Fruit fly (Drosophila melanogaster) whole organism, embryonic: ENCODE results near the gene CG18473.

Experiments
- ATbp ChIP-seq: fragments of 200-800 bp; sonication (Bioruptor generic); optimal IDR thresholded peaks from 2 replicates; lab custom pipeline; 2017; ENCODE audit warnings: missing biosample characterization, mild to moderate bottlenecking, missing genetic modification characterization, missing genetic modification reagents
- Blimp-1 ChIP-seq: fragments of 200-800 bp; sonication (Bioruptor generic); optimal IDR thresholded peaks from 3 replicates; lab custom pipeline; 2018; ENCODE audit warnings: missing biosample characterization, missing genetic modification characterization, mild to moderate bottlenecking, moderate library complexity, missing genetic modification reagents
- CG10209 ChIP-seq: fragments of 200-800 bp; sonication (Bioruptor generic); optimal IDR thresholded peaks from 3 replicates; lab custom pipeline; 2017; ENCODE audit warnings: missing biosample characterization, mild to moderate bottlenecking, missing genetic modification characterization, missing genetic modification reagents
- CG12744 ChIP-seq: fragments of 200-800 bp; sonication (Bioruptor generic); optimal IDR thresholded peaks from 2 replicates; lab custom pipeline; 2016; ENCODE audit warnings: missing biosample characterization, missing genetic modification characterization
- CG12942 ChIP-seq: fragments of 200-800 bp; sonication (Bioruptor generic); optimal IDR thresholded peaks from 3 replicates; lab custom pipeline; 2016; ENCODE audit warnings: missing biosample characterization, missing genetic modification characterization
- CG14667 ChIP-seq: fragments of 200-800 bp; sonication (Bioruptor generic); IDR thresholded peaks from 2 replicates; pipeline ENCODE4 v1.3.6; 2022; ENCODE audit warnings: missing biosample characterization, missing genetic modification characterization
- CG15269 ChIP-seq: fragments of 200-800 bp; sonication (Bioruptor generic); optimal IDR thresholded peaks from 2 replicates; lab custom pipeline; 2018; ENCODE audit warnings: missing biosample characterization, mild to moderate bottlenecking, missing genetic modification characterization, moderate library complexity
- CG1529 ChIP-seq: fragments of 200-800 bp; sonication (Bioruptor generic); optimal IDR thresholded peaks from 3 replicates; lab custom pipeline; 2018; ENCODE audit warnings: missing biosample characterization, missing genetic modification characterization
- CG1602 ChIP-seq: fragments of 200-800 bp; sonication (Bioruptor generic); optimal IDR thresholded peaks from 3 replicates; lab custom pipeline; 2016; ENCODE audit warnings: missing biosample characterization, missing genetic modification characterization
- CG16779 ChIP-seq: fragments of 200-800 bp; sonication (Bioruptor generic); IDR thresholded peaks from 2 replicates; pipeline ENCODE4 v1.3.6; 2022; ENCODE audit warnings: missing biosample characterization, missing genetic modification characterization
- CG16863 ChIP-seq: fragments of 200-800 bp; sonication (Bioruptor generic); optimal IDR thresholded peaks from 3 replicates; lab custom pipeline; 2016; ENCODE audit warnings: missing biosample characterization, missing genetic modification characterization
- CG17612 ChIP-seq: fragments of 200-800 bp; sonication (Bioruptor generic); IDR thresholded peaks from 2 replicates; pipeline ENCODE4 v1.3.6; 2022; ENCODE audit warnings: missing biosample characterization, missing genetic modification characterization
- CG17912 ChIP-seq: fragments of 200-800 bp; sonication (Bioruptor generic); optimal IDR thresholded peaks from 2 replicates; lab custom pipeline; 2018; ENCODE audit warnings: missing biosample characterization, mild to moderate bottlenecking, missing genetic modification characterization
- CG1792 ChIP-seq: fragments of 200-800 bp; sonication (Bioruptor generic); optimal IDR thresholded peaks from 2 replicates; lab custom pipeline; 2016; ENCODE audit warnings: missing biosample characterization, missing genetic modification characterization
- CG18619 ChIP-seq: fragments of 200-800 bp; sonication (Bioruptor generic); optimal IDR thresholded peaks from 3 replicates; lab custom pipeline; 2017; ENCODE audit warnings: missing biosample characterization, mild to moderate bottlenecking, missing genetic modification characterization
- CG18764 ChIP-seq: fragments of 200-800 bp; sonication (Bioruptor generic); optimal IDR thresholded peaks from 3 replicates; lab custom pipeline; 2016; ENCODE audit warnings: missing biosample characterization, missing genetic modification characterization
- CG30020 ChIP-seq: fragments of 200-800 bp; optimal IDR thresholded peaks from 2 replicates; lab custom pipeline; 2019; ENCODE audit warnings: missing biosample characterization, mild to moderate bottlenecking, missing genetic modification characterization, moderate library complexity
- CG34422 ChIP-seq: fragments of 200-800 bp; sonication (Bioruptor generic); IDR thresholded peaks from 3 replicates; pipeline ENCODE4 v1.3.6; 2022; ENCODE audit warnings: missing biosample characterization, missing genetic modification characterization
- CG43689 ChIP-seq: fragments of 200-800 bp; sonication (Bioruptor generic); IDR thresholded peaks from 2 replicates; pipeline ENCODE4 v1.3.6; 2022; ENCODE audit warnings: missing biosample characterization, missing genetic modification characterization
- CG4707 ChIP-seq: fragments of 200-800 bp; sonication (Bioruptor generic); optimal IDR thresholded peaks from 2 replicates; lab custom pipeline; 2018; ENCODE audit warnings: missing biosample characterization, mild to moderate bottlenecking, missing genetic modification characterization, moderate library complexity
- CG5245 ChIP-seq: fragments of 200-800 bp; sonication (Bioruptor generic); optimal IDR thresholded peaks from 3 replicates; lab custom pipeline; 2016; ENCODE audit warnings: missing biosample characterization, missing genetic modification characterization
- CG8388 ChIP-seq: fragments of 200-800 bp; sonication (Bioruptor generic); optimal IDR thresholded peaks from 2 replicates; lab custom pipeline; 2019; ENCODE audit warnings: missing biosample characterization, mild to moderate bottlenecking, missing genetic modification characterization, moderate library complexity
- Doc2 ChIP-seq: fragments of 200-800 bp; sonication (Bioruptor generic); IDR thresholded peaks from 2 replicates; pipeline ENCODE4 v1.3.6; 2022; ENCODE audit warnings: missing biosample characterization, missing genetic modification characterization
- Ets97D ChIP-seq: fragments of 200-800 bp; sonication (Bioruptor generic); optimal IDR thresholded peaks from 3 replicates; lab custom pipeline; 2016; ENCODE audit warnings: missing biosample characterization, missing genetic modification characterization
- Fer2 ChIP-seq: fragments of 200-800 bp; sonication (Bioruptor generic); optimal IDR thresholded peaks from 2 replicates; lab custom pipeline; 2018; ENCODE audit warnings: missing biosample characterization, mild to moderate bottlenecking, missing genetic modification characterization, moderate library complexity
- Jarid2 ChIP-seq: fragments of 200-800 bp; sonication (Bioruptor generic); optimal IDR thresholded peaks from 3 replicates; lab custom pipeline; 2017; ENCODE audit warnings: mild to moderate bottlenecking, missing biosample characterization, missing genetic modification reagents, missing genetic modification characterization
- MBD-R2 ChIP-seq: fragments of 200-800 bp; sonication (Bioruptor generic); IDR thresholded peaks from 2 replicates; pipeline ENCODE4 v1.3.6; 2022; ENCODE audit warnings: missing biosample characterization, missing genetic modification characterization
- MTF-1 ChIP-seq: fragments of 200-800 bp; sonication (Bioruptor generic); optimal IDR thresholded peaks from 2 replicates; lab custom pipeline; 2018; ENCODE audit warnings: missing biosample characterization, mild to moderate bottlenecking, missing genetic modification characterization, borderline replicate concordance
- NFAT ChIP-seq: fragments of 200-800 bp; sonication (Bioruptor generic); IDR thresholded peaks from 2 replicates; pipeline ENCODE4 v1.3.6; 2022; ENCODE audit warnings: missing biosample characterization, missing genetic modification characterization
- Ptx1 ChIP-seq: fragments of 200-800 bp; sonication (Bioruptor generic); IDR thresholded peaks from 2 replicates; pipeline ENCODE4 v1.3.6; 2022; ENCODE audit warnings: missing biosample characterization, missing genetic modification characterization
- Side ChIP-seq: fragments of 200-800 bp; sonication (Bioruptor generic); optimal IDR thresholded peaks from 2 replicates; lab custom pipeline; 2016; ENCODE audit warnings: missing biosample characterization, missing genetic modification characterization
- Sox102F ChIP-seq: fragments of 200-800 bp; sonication (Bioruptor generic); optimal IDR thresholded peaks from 2 replicates; lab custom pipeline; 2018; ENCODE audit warnings: missing biosample characterization, mild to moderate bottlenecking, missing genetic modification characterization, moderate library complexity
- ab ChIP-seq: fragments of 200-800 bp; sonication (Bioruptor generic); optimal IDR thresholded peaks from 2 replicates; lab custom pipeline; 2016; ENCODE audit warnings: missing biosample characterization, missing genetic modification characterization
- ac ChIP-seq: fragments of 200-800 bp; sonication (Bioruptor generic); optimal IDR thresholded peaks from 3 replicates; lab custom pipeline; 2017; ENCODE audit warnings: missing biosample characterization, mild to moderate bottlenecking, missing genetic modification characterization
- ase ChIP-seq: fragments of 200-800 bp; sonication (Bioruptor generic); IDR thresholded peaks from 3 replicates; pipeline ENCODE4 v1.3.6; 2022; ENCODE audit warnings: missing biosample characterization, missing genetic modification characterization
- bbx ChIP-seq: fragments of 200-800 bp; sonication (Bioruptor generic); IDR thresholded peaks from 2 replicates; pipeline ENCODE4 v1.3.6; 2022; ENCODE audit warnings: missing biosample characterization, missing genetic modification characterization; ENCODE audit not compliant: partially characterized antibody
- chn ChIP-seq: fragments of 200-800 bp; sonication (Bioruptor generic); optimal IDR thresholded peaks from 2 replicates; lab custom pipeline; 2016; ENCODE audit warnings: missing biosample characterization, missing genetic modification characterization
- crc ChIP-seq: fragments of 200-800 bp; sonication (Bioruptor generic); optimal IDR thresholded peaks from 2 replicates; lab custom pipeline; 2016; ENCODE audit warnings: missing biosample characterization, missing genetic modification characterization
- dmrt11E ChIP-seq: fragments of 200-800 bp; sonication (Bioruptor generic); optimal IDR thresholded peaks from 3 replicates; lab custom pipeline; 2018; ENCODE audit warnings: missing biosample characterization, mild to moderate bottlenecking, missing genetic modification characterization, moderate library complexity
- eve ChIP-seq, 2 experiments: fragments of >200 bp; optimal IDR thresholded peaks; 2 replicates each; lab custom pipeline; 2017; ENCODE audit warnings: missing biosample characterization in 2 of 2, missing genetic modification characterization in 2 of 2
- gfzf ChIP-seq: fragments of 200-800 bp; sonication (Bioruptor generic); optimal IDR thresholded peaks from 2 replicates; lab custom pipeline; 2016; ENCODE audit warnings: missing biosample characterization, mild to moderate bottlenecking, missing genetic modification characterization, moderate library complexity
- kah ChIP-seq: fragments of 200-800 bp; sonication (Bioruptor generic); optimal IDR thresholded peaks from 2 replicates; lab custom pipeline; 2018; ENCODE audit warnings: missing biosample characterization, mild to moderate bottlenecking, missing genetic modification characterization
- klu ChIP-seq: fragments of 200-800 bp; sonication (Bioruptor generic); IDR thresholded peaks from 2 replicates; pipeline ENCODE4 v1.3.6; 2022; ENCODE audit warnings: missing biosample characterization, missing genetic modification characterization
- mld ChIP-seq: fragments of 200-800 bp; sonication (Bioruptor generic); IDR thresholded peaks from 3 replicates; pipeline ENCODE4 v1.3.6; 2022; ENCODE audit warnings: missing biosample characterization, missing genetic modification characterization; ENCODE audit not compliant: partially characterized antibody
- nau ChIP-seq: fragments of 200-800 bp; sonication (Bioruptor generic); optimal IDR thresholded peaks from 3 replicates; lab custom pipeline; 2017; ENCODE audit warnings: missing biosample characterization, mild to moderate bottlenecking, missing genetic modification characterization, missing genetic modification reagents
- p53 ChIP-seq: fragments of 200-800 bp; sonication (Bioruptor generic); optimal IDR thresholded peaks from 2 replicates; lab custom pipeline; 2016; ENCODE audit warnings: missing biosample characterization, missing genetic modification characterization
- phol ChIP-seq: fragments of 200-800 bp; sonication (Bioruptor generic); optimal IDR thresholded peaks from 3 replicates; lab custom pipeline; 2018; ENCODE audit warnings: missing biosample characterization, mild to moderate bottlenecking, missing genetic modification characterization, moderate library complexity
- sima ChIP-seq: fragments of 200-800 bp; sonication (Bioruptor generic); optimal IDR thresholded peaks from 2 replicates; lab custom pipeline; 2016; ENCODE audit warnings: missing biosample characterization, missing genetic modification characterization
- stwl ChIP-seq: fragments of 200-800 bp; sonication (Bioruptor generic); optimal IDR thresholded peaks from 3 replicates; lab custom pipeline; 2018; ENCODE audit warnings: missing biosample characterization, mild to moderate bottlenecking, missing genetic modification characterization, moderate library complexity
- tgo ChIP-seq: fragments of 200-800 bp; sonication (Bioruptor generic); IDR thresholded peaks from 3 replicates; pipeline ENCODE4 v1.3.6; 2022; ENCODE audit warnings: missing biosample characterization, missing genetic modification characterization
- trh ChIP-seq: fragments of 200-800 bp; sonication (Bioruptor generic); optimal IDR thresholded peaks from 2 replicates; lab custom pipeline; 2016; ENCODE audit warnings: missing biosample characterization, missing genetic modification characterization

CG18473 gene

dm6 chr3R:9404104-9404512, 41.0 kb downstream of the CG18473 start, which contains the start of the genes CG9356, BBIP1 and CG8135 (continued):
- TF ChIP-seq dmrt11E (tag; lab: Kevin White, UChicago) (peak; percentile 60), CG14667 (GFP tag; lab: Robert Waterston, UW) (no peak), ATbp (GFP tag; lab: Kevin White, UChicago) (no peak), NFAT (GFP tag; lab: Robert Waterston, UW) (peak; percentile 24; the same call in 1 of the 2 replicates), Ptx1 (GFP tag; lab: Robert Waterston, UW) (peak; percentile 71), sima (GFP tag; lab: Kevin White, UChicago) (peak; percentile 61), Side (GFP tag; lab: Kevin White, UChicago) (peak; percentile 80), p53 (GFP tag; lab: Kevin White, UChicago) (peak; percentile 60), CG16779 (no peak), crc (GFP tag; lab: Kevin White, UChicago) (peak; percentile 61), stwl (tag; lab: Kevin White, UChicago) (peak; percentile 92), CG12942 (GFP tag; lab: Kevin White, UChicago) (peak; percentile 82), trh (GFP tag; lab: Kevin White, UChicago) (no peak), ac (GFP tag; lab: Kevin White, UChicago) (no peak), MBD-R2 (GFP tag; lab: Robert Waterston, UW) (peak; percentile 95), tgo (GFP tag; lab: Robert Waterston, UW) (peak; percentile 60; the same call in 2 of the 3 replicates), Sox102F (GFP tag; lab: Kevin White, UChicago) (no peak), CG5245 (GFP tag; lab: Kevin White, UChicago) (peak; percentile 58), CG15269 (tag; lab: Kevin White, UChicago) (no peak), mld (GFP tag; lab: Robert Waterston, UW) (no peak), CG1602 (GFP tag; lab: Kevin White, UChicago) (peak; percentile 69), CG17912 (no peak), gfzf (GFP tag; lab: Kevin White, UChicago) (peak; percentile 98), CG43689 (no peak), bbx (GFP tag; lab: Robert Waterston, UW) (no peak), ab (no peak), CG4707 (peak; percentile 5), CG18764 (GFP tag; lab: Kevin White, UChicago) (peak; percentile 64), CG1529 (GFP tag; lab: Kevin White, UChicago) (no peak), CG34422 (GFP tag; lab: Robert Waterston, UW) (peak; percentile 80), Doc2 (GFP tag; lab: Robert Waterston, UW) (no peak), nau (GFP tag; lab: Kevin White, UChicago) (no peak), CG1792 (peak; percentile 66), Ets97D (GFP tag; lab: Kevin White, UChicago) (peak; percentile 91), klu (GFP tag; lab: Robert Waterston, UW) (peak; percentile 73; the same call in 1 of the 2 replicates), Blimp-1 (GFP tag; lab: Kevin White, UChicago) (no peak), eve (GFP tag; optimal IDR thresholded peaks at IDR 0.05; lab: Kevin White, UChicago) (no peak), Jarid2 (GFP tag; lab: Kevin White, UChicago) (no peak), CG30020 (peak; percentile 59), CG18619 (peak; percentile 39), ase (GFP tag; lab: Robert Waterston, UW) (no peak), CG16863 (GFP tag; lab: Kevin White, UChicago) (peak; percentile 76), Fer2 (tag; lab: Kevin White, UChicago) (peak; percentile 44), CG12744 (GFP tag; lab: Kevin White, UChicago) (peak; percentile 68), CG8388 (GFP tag; lab: Kevin White, UChicago) (no peak), CG10209 (GFP tag; lab: Kevin White, UChicago) (peak; percentile 52), chn (GFP tag; lab: Kevin White, UChicago) (peak; percentile 90), CG17612 (GFP tag; lab: Robert Waterston, UW) (no peak), phol (tag; lab: Kevin White, UChicago) (peak; percentile 77), MTF-1 (peak; percentile 39), kah (GFP tag; lab: Kevin White, UChicago) (no peak)
